Worm (Caenorhabditis elegans) whole organism, dauer: Measurements from ENCODE around the gene T06E8.8.
"Not testable (repeated sequence)": the region's sequence is repeated elsewhere in the genome, so short reads cannot be mapped to it uniquely, and the experiment has no call there.

Experiments used
- unc-62 ChIP-seq: sonication (generic microtip); optimal IDR thresholded peaks from 2 replicates; lab custom pipeline; 2017; ENCODE audit warnings: missing biosample characterization, missing genetic modification reagents, missing genetic modification characterization

Gene T06E8.8

DNA sequence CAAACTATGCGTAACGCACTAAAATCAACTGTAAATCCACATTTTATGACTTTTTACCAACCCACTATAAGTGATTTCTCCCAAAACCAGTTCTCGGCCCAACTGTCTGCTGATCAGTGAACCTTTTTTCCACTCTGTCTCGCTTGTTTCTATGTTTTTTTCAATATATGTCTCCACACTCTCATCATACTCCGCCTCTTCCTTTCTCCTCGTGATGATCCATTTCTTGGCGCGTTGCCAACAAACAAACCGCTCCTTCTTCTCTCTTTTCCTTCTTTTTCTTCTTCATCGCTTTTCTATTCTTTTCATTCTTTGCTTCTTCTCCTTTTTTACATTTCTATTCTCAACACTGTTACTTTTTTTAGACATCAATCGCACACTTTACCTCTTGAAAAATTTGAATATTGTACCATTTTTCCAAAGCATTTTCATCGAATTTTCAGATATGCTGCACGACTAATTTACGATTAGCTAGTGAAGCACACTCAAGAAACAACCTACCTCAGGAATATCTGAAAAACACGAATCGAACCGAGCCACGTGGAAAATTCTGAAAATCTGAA, at the start of gene T06E8.8:
Gene T06E8.8, plus strand, starts transcription at position 513 of the 563 bp plus-strand sequence.
- no peak for TF ChIP-seq unc-62

DNA sequence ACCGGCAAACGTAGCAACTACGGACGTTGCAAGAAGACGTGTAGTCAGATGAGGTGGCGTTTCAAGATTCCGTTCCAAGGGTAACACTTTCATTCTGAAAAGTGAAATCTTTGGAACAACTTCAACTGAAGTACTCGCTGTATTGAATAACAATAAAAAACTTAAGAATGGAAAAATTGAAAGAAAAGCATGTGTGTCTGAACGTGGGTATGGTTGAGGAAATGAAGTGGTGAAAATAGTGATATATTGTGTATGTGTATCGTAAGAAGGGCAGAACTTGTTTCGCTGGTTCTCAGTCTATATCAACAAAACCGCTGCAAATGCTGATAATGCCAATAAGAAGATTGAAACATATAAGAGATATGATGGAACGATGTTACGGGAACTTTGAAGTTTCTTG, 47.8 kb upstream of the T06E8.8 start, which contains the start of gene K08H10.6:
Gene K08H10.6, minus strand, starts transcription at position 101 of the 400 bp plus-strand sequence.
- TF ChIP-seq unc-62: no peak

DNA sequence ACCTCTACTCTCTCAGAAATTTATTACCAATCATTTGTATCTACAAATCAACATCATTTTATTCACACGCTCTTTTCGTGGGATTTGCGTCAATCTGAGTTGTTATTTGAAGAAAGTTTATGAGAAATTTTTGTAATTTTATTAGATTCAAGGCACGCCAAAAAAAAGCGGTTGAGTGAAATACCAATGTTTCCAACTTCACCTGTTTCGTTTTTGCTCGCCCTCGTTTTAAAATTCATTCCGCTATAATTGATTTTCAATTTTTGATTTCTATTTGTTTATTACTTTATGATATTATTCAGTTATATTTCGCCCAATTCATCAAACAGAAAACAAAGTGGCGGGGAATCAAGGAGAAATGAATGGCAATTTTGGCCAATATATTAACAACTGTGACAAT, 42.8 kb upstream of the T06E8.8 start, which contains the start of gene K08H10.10:
Gene K08H10.10, plus strand, starts transcription at position 301 of the 400 bp plus-strand sequence.
- no peak for TF ChIP-seq unc-62

DNA sequence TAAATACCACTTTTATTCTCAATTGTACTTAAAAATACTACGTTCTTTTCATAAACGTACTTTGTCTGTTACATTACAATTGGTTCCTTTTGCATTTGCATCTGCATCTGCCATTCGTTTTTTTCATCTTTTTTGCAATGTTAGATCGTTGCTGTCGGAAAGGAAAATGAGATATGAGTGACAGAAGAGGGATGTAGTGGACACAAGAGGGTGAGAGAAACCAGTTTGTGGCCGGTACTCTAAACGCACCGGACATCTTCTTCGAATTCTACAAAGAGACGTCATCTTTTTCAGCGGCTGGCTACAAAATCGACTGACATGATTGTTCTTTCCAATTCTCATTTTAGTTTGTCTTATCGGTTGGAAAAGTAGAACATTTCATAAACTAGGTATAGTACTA, 40.8 kb upstream of the T06E8.8 start:
- no peak for TF ChIP-seq unc-62

DNA sequence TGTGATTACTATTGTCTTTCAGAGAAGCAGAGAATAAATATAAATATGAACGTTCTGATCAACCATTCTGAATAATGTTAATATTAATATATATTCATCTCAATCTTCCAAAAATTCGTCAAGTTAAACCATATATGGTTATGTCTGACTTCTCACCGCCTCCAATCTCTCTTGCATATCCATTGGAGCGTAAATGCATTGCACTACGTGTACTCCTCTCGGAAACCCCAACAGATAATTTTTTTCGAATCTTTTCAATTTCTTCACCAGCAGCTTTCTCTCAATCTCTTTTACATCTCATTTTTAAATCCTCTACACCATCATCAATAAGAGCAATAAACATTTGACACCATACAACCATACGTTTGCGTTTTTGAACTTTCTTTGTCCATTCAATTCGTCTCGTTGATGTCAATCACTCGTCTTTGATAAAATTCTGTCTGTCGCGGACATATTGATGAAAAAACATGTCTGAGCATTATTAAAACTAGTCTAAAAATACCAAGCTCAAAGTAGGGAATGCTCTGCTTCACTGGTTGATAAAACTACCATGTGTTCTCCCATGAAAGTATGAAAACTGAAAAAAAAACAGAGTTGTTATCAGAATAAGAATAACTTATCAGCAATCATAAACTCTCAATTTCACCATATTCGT, 40.1 kb upstream of the T06E8.8 start:
- TF ChIP-seq unc-62: no peak

DNA sequence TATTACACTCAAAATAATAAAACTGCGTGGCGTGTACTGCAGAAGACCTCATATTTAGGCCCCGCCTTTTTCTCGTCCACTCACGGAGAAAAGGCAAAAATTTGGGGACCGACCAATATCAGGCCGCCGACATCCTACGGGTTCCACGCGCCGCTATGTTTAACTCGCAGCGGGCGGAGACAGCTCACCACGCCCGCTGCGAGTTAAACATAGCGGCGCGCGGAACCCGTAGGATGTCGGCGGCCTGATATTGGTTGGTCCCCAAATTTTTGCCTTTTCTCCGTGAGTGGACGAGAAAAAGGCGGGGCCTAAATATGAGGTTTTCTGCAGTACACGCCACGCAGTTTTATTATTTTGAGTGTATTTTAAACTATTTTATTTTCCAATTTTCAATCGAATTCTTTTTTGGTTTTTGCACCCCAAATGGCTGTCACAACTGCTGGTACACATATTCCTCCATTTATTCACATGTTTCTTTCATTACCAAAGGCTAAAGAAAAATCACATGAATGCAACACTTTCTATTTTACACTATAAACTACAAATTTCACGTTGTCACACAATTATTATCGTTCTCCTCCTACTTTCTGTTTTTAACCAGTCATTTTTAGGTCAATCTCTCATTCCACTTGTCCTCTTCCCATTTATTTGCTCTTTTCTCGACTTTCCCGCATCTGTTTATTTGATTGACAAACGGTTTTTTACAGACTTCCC, 39.3 kb upstream of the T06E8.8 start, which contains the start of gene uda-1:
Gene uda-1, plus strand, starts transcription at position 708 of the 714 bp plus-strand sequence.
- not testable (repeated sequence) for TF ChIP-seq unc-62

DNA sequence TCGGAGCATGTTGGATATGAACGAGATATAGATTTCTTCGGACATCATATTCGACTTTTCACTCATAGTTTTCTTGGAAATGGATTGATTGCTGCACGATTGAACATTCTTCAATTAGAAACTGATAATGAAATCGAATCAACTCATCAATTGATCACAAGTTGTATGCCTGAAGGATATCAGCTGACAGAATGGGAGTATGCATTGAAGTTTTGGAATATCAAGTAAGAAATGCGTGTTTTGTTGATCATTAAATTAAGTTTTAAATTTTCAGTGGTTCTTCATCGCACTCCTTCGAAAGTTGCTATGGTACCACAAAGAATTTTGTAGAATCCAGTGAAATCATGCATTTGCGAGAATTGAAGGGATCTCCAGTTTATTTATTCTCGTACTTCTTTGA, 37.2 kb upstream of the T06E8.8 start:
- TF ChIP-seq unc-62: no peak

DNA sequence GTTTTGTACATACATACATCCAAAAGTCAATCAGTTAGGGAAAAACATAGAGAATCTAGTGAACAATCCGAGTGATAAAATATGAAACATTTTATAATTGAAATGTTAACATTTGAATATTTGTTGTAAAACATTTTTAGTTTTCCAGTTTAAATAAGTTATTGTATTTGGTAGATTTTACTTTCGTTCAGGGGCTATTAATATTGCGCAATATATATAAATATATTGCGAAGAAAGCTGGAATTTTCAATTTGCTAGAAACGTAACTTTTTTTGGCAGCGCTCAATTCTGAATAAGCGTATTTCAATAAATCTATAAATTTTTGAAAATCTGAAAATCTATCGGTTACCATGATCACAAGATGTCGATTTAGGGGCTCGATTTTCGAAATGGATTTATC, 36.1 kb upstream of the T06E8.8 start:
- no peak for TF ChIP-seq unc-62

DNA sequence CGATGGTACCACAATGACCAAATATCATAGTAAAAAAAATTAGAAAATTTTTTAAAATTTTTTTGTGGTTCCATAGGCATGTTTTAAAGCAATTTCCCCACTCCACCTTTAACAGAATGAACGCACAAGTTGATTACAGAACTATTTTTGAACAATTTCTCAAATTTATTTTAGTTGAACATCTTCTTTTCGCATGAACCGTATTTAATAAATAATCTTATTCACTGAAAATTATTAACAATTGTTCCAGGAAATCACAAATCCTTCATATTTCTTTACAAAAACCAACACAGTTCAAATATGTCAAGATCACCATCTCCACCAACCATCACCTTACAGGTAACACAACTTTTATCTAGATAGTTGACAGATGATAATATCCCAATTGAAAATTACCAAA, 31.9 kb upstream of the T06E8.8 start, which contains the start of gene lea-1:
Gene lea-1, plus strand, starts transcription at position 301 of the 400 bp plus-strand sequence.
- no peak for TF ChIP-seq unc-62

DNA sequence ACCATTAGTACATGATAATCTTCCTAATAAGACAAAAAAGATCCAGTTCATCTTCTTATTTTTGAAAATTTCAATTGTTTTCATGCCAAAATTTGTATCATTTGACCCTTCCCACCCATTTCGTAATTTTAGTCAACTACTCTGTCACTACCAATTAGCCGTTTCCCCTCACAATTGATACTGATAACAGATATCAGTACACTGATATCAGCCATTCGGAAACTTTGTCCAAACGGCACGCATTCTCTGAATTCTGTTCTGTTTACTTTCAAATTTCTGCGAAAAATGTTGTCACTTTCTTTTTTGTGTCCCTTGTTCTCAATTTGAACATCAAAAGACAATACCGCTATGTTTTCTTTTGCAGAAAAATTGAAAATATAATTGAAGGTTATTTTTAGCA, 30.9 kb upstream of the T06E8.8 start:
- no peak for TF ChIP-seq unc-62

DNA sequence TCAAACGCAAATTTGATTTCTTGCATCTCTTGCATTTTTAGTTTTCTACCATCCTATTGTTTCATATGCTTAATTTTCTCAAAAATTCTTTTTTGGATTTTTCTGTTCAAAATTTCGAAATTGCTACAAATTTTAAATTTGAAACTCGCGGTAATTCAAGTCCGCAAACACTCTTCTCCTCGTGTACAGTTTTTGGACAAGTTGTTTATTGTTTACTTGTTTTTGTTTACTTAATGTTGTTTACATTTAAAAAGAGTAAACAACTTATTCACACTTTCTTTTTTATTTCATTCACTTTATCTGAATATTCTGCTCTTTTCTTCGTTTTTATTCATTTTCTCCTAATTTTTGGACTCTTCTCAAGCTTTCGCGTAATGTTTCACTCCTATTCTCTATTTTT, 25.3 kb upstream of the T06E8.8 start:
- no peak for TF ChIP-seq unc-62

DNA sequence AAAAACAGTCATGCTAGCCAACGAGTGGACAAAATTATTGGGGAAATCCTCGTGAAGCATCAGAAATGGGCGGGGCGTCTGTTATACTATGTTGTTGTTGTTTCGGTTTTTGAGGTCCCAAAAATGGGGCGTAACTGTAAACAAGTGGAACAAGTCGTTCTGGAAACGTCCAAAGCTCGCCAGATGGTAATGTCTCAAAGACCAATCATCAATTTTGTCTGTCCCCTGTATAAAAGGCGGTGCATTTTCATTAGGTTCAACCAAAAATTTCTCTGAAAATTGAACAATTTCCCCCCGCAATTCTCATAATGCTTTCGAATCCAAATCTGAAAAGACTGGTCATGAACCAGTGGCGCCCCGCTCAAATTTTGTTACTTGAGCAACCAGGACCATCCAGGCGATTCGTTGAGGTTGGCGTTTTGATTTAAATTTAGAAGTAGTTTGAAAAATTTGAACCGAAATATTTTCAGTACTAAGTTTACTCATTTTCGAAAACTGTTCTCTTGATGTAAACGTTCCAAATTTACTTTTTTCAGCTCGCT, 24.4 kb upstream of the T06E8.8 start:
- TF ChIP-seq unc-62: no peak

DNA sequence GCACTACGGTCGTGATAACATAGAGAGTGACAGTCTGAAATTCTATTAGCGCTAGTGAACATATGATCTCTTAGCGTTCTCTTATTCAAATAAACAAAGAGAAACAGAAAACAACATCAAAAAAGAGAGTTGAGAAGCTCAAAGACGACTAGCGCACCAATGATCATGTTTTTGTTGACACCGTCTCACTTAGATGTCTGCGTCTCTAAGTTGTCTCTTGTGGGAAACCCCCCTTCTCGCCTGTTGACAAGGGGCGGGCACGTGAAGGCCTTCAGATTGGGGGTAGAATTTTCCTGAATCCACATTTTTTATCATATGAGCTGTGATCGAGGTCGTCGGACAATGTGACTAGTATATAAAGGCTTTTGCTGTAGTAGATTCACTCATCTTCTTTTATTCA, 23.6 kb upstream of the T06E8.8 start:
- no peak for TF ChIP-seq unc-62

DNA sequence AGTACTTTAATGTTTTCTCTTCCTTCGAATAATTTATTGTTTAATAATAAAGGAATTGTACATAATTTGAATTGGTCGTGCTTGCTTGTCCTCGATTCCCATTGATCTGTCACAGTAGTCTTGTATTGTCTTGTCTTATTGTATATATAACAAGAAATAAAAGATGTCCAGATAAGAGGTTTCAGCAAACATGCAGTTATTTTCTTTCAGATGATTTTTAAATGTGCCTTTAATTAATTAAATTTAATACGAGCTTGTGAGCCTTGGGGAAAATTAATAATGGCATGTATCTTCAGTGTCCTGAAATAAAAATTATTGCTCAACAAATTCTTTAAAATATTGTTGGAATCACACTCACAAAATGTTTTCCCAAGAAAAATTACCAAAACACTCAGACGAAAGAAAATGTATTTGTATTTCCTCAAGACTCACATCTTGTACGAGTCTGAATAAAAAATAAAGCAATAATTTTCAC, 20.4 kb upstream of the T06E8.8 start:
- TF ChIP-seq unc-62: no peak

DNA sequence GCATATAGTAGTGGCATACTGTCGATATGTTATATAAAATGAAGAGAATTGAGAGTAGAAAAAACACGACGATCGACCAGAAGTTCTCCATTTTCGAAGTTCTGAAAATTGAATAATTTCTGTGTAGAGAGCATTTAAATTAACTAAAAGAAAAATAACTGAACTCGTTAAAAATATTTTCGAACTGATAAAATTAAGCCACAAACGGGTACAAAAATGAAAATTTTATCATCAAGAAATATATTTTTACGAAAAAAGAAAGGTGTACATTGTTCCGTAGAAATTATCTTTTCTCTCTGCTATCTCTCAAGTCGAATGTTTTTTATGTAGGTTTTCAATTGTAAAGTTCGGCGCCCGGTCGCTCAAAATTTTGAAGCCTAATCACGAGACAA, 12.6 kb upstream of the T06E8.8 start, which contains the start of gene acl-2:
Gene acl-2, minus strand, starts transcription at position 101 of the 392 bp plus-strand sequence.
- TF ChIP-seq unc-62: no peak

DNA sequence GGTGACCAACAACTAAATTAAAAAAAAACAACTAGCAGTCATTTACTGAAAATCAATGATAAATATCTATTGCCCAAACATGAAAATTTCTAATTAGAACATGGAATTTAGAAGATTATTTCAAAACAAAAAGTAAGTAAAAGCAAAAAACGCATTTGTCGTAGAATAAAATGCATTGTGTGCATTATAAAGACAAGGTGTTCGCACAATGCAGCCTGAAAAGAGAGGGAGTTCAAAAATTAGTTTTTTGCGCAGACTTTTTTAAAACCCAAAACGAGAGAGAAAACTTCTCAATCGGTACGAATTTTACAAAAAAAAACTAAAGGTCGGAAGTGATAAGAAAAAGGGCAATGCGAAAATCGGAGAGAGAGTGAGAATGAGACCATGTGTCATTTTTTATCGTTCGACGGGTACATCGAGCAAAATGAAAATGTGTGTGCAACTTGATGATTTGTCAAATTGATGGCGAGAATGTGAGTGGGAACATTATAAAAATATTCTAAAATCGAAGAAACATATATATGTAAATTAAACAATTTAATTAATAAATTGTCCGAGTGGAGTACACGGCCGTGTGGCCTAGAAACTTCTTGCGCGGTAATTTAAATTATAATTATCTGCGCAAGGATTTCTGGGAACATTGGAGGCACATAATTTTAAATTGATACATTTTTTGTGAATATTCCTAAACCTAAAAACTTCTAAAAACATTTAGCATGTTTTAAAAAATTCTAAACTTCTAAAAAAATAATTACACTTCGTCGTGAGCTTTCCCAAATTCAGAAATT, 12.0 kb upstream of the T06E8.8 start:
- TF ChIP-seq unc-62: no peak
